Worm (Caenorhabditis elegans) whole organism, L3 larva: ENCODE measurements around the gene srh-112.

ENCODE experiments used
- R02D3.7 ChIP-seq: fragments of 150-350 bp; optimal IDR thresholded peaks from 2 replicates; lab custom pipeline; 2014; ENCODE audit warnings: missing biosample characterization, missing genetic modification characterization
- aly-2 ChIP-seq: fragments of 150-350 bp; optimal IDR thresholded peaks from 2 replicates; lab custom pipeline; 2014; ENCODE audit warnings: missing biosample characterization, missing genetic modification characterization
- ama-1 ChIP-seq: fragments of 150-350 bp; optimal IDR thresholded peaks from 2 replicates; lab custom pipeline; 2018
- ceh-16 ChIP-seq: sonication (generic microtip); optimal IDR thresholded peaks from 2 replicates; lab custom pipeline; 2017; ENCODE audit warnings: missing biosample characterization, missing genetic modification characterization
- ceh-82 ChIP-seq: fragments of 150-350 bp; optimal IDR thresholded peaks from 2 replicates; lab custom pipeline; 2014; ENCODE audit warnings: missing biosample characterization, missing genetic modification characterization
- ceh-9 ChIP-seq: sonication (generic microtip); optimal IDR thresholded peaks from 2 replicates; lab custom pipeline; 2018; ENCODE audit warnings: missing biosample characterization, missing genetic modification characterization
- egl-27 ChIP-seq: sonication (generic microtip); optimal IDR thresholded peaks from 4 replicates; lab custom pipeline; 2017; ENCODE audit warnings: missing biosample characterization, missing genetic modification reagents, missing genetic modification characterization
- elt-2 ChIP-seq: sonication (generic microtip); optimal IDR thresholded peaks from 2 replicates; lab custom pipeline; 2016; ENCODE audit warnings: missing genetic modification reagents, mild to moderate bottlenecking, missing genetic modification characterization, missing compliant biosample characterization
- fkh-10 ChIP-seq: sonication (generic microtip); optimal IDR thresholded peaks from 2 replicates; lab custom pipeline; 2017; ENCODE audit warnings: missing biosample characterization, missing genetic modification reagents, missing genetic modification characterization
- fkh-2 ChIP-seq: fragments of 150-350 bp; optimal IDR thresholded peaks from 2 replicates; lab custom pipeline; 2014; ENCODE audit warnings: missing biosample characterization, missing genetic modification reagents, missing genetic modification characterization
- fos-1 ChIP-seq: fragments of 150-350 bp; optimal IDR thresholded peaks from 2 replicates; lab custom pipeline; 2014; ENCODE audit warnings: missing biosample characterization, missing genetic modification characterization
- hmg-11 ChIP-seq: sonication (generic microtip); optimal IDR thresholded peaks from 2 replicates; lab custom pipeline; 2016; ENCODE audit warnings: missing genetic modification characterization, missing compliant biosample characterization
- jun-1 ChIP-seq: fragments of 150-350 bp; optimal IDR thresholded peaks from 2 replicates; lab custom pipeline; 2014; ENCODE audit warnings: missing biosample characterization, missing genetic modification reagents, missing genetic modification characterization
- lin-15B ChIP-seq: fragments of 150-350 bp; optimal IDR thresholded peaks from 2 replicates; lab custom pipeline; 2014; ENCODE audit warnings: missing biosample characterization, missing genetic modification characterization
- lsy-12 ChIP-seq: sonication (generic microtip); optimal IDR thresholded peaks from 2 replicates; lab custom pipeline; 2016; ENCODE audit warnings: mild to moderate bottlenecking, missing genetic modification characterization, missing compliant biosample characterization
- mml-1 ChIP-seq: fragments of 150-350 bp; sonication (generic microtip); optimal IDR thresholded peaks from 3 replicates; lab custom pipeline; 2014; ENCODE audit warnings: missing biosample characterization, missing genetic modification characterization
- nhr-11 ChIP-seq: fragments of 150-350 bp; optimal IDR thresholded peaks from 2 replicates; lab custom pipeline; 2014; ENCODE audit warnings: missing biosample characterization, missing genetic modification characterization
- nhr-12 ChIP-seq: fragments of 150-350 bp; optimal IDR thresholded peaks from 2 replicates; lab custom pipeline; 2014; ENCODE audit warnings: missing biosample characterization, missing genetic modification characterization
- nhr-25 ChIP-seq: sonication (generic microtip); optimal IDR thresholded peaks from 2 replicates; lab custom pipeline; 2017; ENCODE audit warnings: missing biosample characterization, missing genetic modification characterization
- nhr-28 ChIP-seq: fragments of 150-350 bp; optimal IDR thresholded peaks from 2 replicates; lab custom pipeline; 2014; ENCODE audit warnings: missing biosample characterization, missing genetic modification characterization
- nhr-76 ChIP-seq: fragments of 150-350 bp; sonication (generic microtip); optimal IDR thresholded peaks from 5 replicates; lab custom pipeline; 2014; ENCODE audit warnings: missing biosample characterization, missing genetic modification characterization
- pha-4 ChIP-seq: fragments of 150-350 bp; optimal IDR thresholded peaks from 2 replicates; lab custom pipeline; 2014; ENCODE audit warnings: missing biosample characterization, missing genetic modification reagents, missing genetic modification characterization
- pqm-1 ChIP-seq: fragments of 150-350 bp; optimal IDR thresholded peaks from 2 replicates; lab custom pipeline; 2017; ENCODE audit warnings: missing biosample characterization, missing genetic modification characterization, inconsistent platforms
- sea-2 ChIP-seq: fragments of 150-350 bp; sonication (generic microtip); optimal IDR thresholded peaks from 4 replicates; lab custom pipeline; 2014; ENCODE audit warnings: missing biosample characterization, missing genetic modification reagents, missing genetic modification characterization
- skn-1 ChIP-seq: fragments of 150-350 bp; optimal IDR thresholded peaks from 2 replicates; lab custom pipeline; 2014; ENCODE audit warnings: missing biosample characterization, missing genetic modification characterization
- snpc-4 ChIP-seq: fragments of 150-350 bp; optimal IDR thresholded peaks from 2 replicates; lab custom pipeline; 2014; ENCODE audit warnings: missing biosample characterization, missing genetic modification characterization
- tbx-2 ChIP-seq: sonication (generic microtip); optimal IDR thresholded peaks from 2 replicates; lab custom pipeline; 2016; ENCODE audit warnings: mild to moderate bottlenecking, missing genetic modification characterization, missing compliant biosample characterization
- unc-62 ChIP-seq: fragments of 150-350 bp; sonication (generic microtip); optimal IDR thresholded peaks from 4 replicates; lab custom pipeline; 2014; ENCODE audit warnings: missing biosample characterization, missing genetic modification reagents, missing genetic modification characterization
- zag-1 ChIP-seq: fragments of 150-350 bp; optimal IDR thresholded peaks from 2 replicates; lab custom pipeline; 2014; ENCODE audit warnings: missing biosample characterization, missing genetic modification characterization
- ztf-11 ChIP-seq: fragments of 150-350 bp; optimal IDR thresholded peaks from 2 replicates; lab custom pipeline; 2014; ENCODE audit warnings: missing biosample characterization, missing genetic modification characterization

Gene srh-112

ce11 chrV:17182045-17182444 is 44.0 kb downstream of the srh-112 start, which contains the start of gene srh-159:
Gene srh-159, plus strand, starts transcription at chrV:17182345.
- no peak for TF ChIP-seq ceh-16 (tag; lab: Kevin White, UChicago)
- TF ChIP-seq nhr-12 (tag; lab: Kevin White, UChicago): no peak
- no peak for TF ChIP-seq egl-27 (tag; lab: Kevin White, UChicago)
- TF ChIP-seq unc-62 (GFP tag; lab: Kevin White, UChicago): no peak
- no peak for TF ChIP-seq pqm-1
- TF ChIP-seq jun-1 (tag; lab: Kevin White, UChicago): no peak
- TF ChIP-seq ztf-11 (tag; lab: Kevin White, UChicago): no peak
- no peak for TF ChIP-seq pha-4
- no peak for TF ChIP-seq aly-2 (tag; lab: Kevin White, UChicago)
- TF ChIP-seq ceh-82: no peak
- no peak for TF ChIP-seq hmg-11 (tag; lab: Kevin White, UChicago)
- TF ChIP-seq lin-15B (tag; lab: Kevin White, UChicago): no peak

DNA sequence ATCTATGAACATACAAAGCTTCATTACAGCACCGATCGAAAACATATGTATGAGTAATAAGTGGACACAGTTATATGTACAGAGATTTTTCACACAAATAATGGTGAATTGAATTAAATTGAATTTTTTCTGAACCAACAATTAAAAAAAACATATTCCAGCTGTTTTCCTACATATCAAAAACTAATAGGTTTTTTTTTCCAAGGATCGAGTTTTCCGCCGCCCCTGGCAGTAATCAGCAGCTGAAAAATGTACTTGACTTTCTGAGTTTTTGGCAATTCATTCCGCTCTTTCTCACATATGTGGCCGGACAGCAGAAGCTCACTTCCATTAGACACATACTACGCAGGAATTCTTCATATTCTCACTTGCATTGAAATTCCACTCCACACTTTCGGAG is 47.6 kb downstream of the srh-112 start, which contains the start of gene srh-174:
Gene srh-174 (plus strand): TSS at position 301 of the 400 bp plus-strand sequence.
- TF ChIP-seq R02D3.7 (tag; lab: Kevin White, UChicago): no peak
- TF ChIP-seq nhr-76 (tag; lab: Kevin White, UChicago): no peak
- TF ChIP-seq fkh-10 (GFP tag; lab: Kevin White, UChicago): no peak
- TF ChIP-seq ceh-9 (tag; lab: Kevin White, UChicago): no peak
- TF ChIP-seq ceh-16 (tag; lab: Kevin White, UChicago): no peak
- TF ChIP-seq egl-27 (tag; lab: Kevin White, UChicago): no peak
- no peak for TF ChIP-seq fos-1
- TF ChIP-seq skn-1: no peak
- no peak for TF ChIP-seq pha-4
- no peak for TF ChIP-seq nhr-11 (tag; lab: Kevin White, UChicago)
- TF ChIP-seq tbx-2 (tag; lab: Kevin White, UChicago): no peak
- no peak for TF ChIP-seq ama-1 (lab: Kevin White, UChicago)
- TF ChIP-seq nhr-28 (tag; lab: Kevin White, UChicago): no peak
- TF ChIP-seq, all 47 proteins: peak for 0

DNA sequence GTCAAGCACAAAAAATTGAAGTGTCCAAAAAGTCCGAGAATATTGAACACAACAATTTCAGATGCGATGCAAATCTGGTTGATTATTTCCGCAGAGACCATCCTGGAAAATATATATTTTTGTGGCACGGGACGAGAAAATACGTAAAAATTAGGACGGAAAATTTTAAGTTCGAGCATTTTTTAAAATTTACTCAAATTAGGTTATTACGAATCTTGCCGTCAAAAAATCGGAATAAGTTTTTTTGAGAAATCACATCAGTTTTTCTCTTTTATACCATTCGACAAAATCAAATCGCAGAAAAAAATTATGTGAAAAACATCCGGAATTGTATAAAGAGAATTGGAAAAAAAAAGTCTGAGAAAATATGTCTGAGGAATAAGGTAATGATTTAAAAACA is 48.1 kb downstream of the srh-112 start, which contains the start of gene srsx-1:
Gene srsx-1 (minus strand): TSS at position 101 of the 400 bp plus-strand sequence.
- TF ChIP-seq R02D3.7 (tag; lab: Kevin White, UChicago) (no peak), tbx-2 (tag; lab: Kevin White, UChicago) (no peak), ama-1 (lab: Kevin White, UChicago) (no peak), elt-2 (tag; lab: Kevin White, UChicago) (no peak), fkh-2 (tag; lab: Kevin White, UChicago) (no peak), mml-1 (tag; lab: Kevin White, UChicago) (no peak), lin-15B (tag; lab: Kevin White, UChicago) (no peak), lsy-12 (tag; lab: Kevin White, UChicago) (no peak), nhr-25 (tag; lab: Kevin White, UChicago) (no peak), sea-2 (GFP tag; lab: Kevin White, UChicago) (no peak), zag-1 (tag; lab: Kevin White, UChicago) (no peak), snpc-4 (no peak)
